Fruit fly (Drosophila melanogaster) Kc167 (cell line): Measurements from ENCODE around the gene Taf3.

Source experiments
- h ChIP-seq: fragments of >200 bp; optimal IDR thresholded peaks from 3 replicates; lab custom pipeline; 2018; ENCODE audit warnings: missing external identifiers
- psq ChIP-seq: fragments of >200 bp; optimal IDR thresholded peaks from 2 replicates; lab custom pipeline; 2017; ENCODE audit warnings: missing external identifiers
- ttk ChIP-seq: sonication (Bioruptor generic); optimal IDR thresholded peaks from 2 replicates; lab custom pipeline; 2017; ENCODE audit warnings: missing external identifiers

- TF ChIP-seq psq (lab: Kevin White, UChicago) = no peak
- TF ChIP-seq ttk (lab: Kevin White, UChicago) = no peak
- TF ChIP-seq h (lab: Kevin White, UChicago) = no peak
These were observed 17.6 kb downstream of the Taf3 start for dm6 chr4:448993-449392.
